Worm (Caenorhabditis elegans) whole organism, young adult: ENCODE results near the gene C04F5.8.
A peak's percentile ranks its signal among the peaks of the same experiment; 100 is the strongest.

Experiments used
- B0019.2 ChIP-seq: fragments of 200-800 bp; sonication (Bioruptor generic); conservative IDR thresholded peaks from 2 replicates; pipeline ENCODE4 v1.3.6; 2022; ENCODE audit warnings: missing genetic modification reagents, missing genetic modification characterization, missing compliant biosample characterization
- B0035.1 ChIP-seq: sonication (generic microtip); optimal IDR thresholded peaks from 2 replicates; lab custom pipeline; 2016; ENCODE audit warnings: missing genetic modification characterization, mild to moderate bottlenecking, missing compliant biosample characterization, missing genotype, missing genetic modification reagents
- F22D6.2 ChIP-seq: sonication (generic microtip); optimal IDR thresholded peaks from 2 replicates; lab custom pipeline; 2016; ENCODE audit warnings: mild to moderate bottlenecking, missing genetic modification characterization, missing compliant biosample characterization
- F57C9.4 ChIP-seq: sonication (generic microtip); optimal IDR thresholded peaks from 2 replicates; lab custom pipeline; 2017; ENCODE audit warnings: mild to moderate bottlenecking, missing genetic modification characterization, missing compliant biosample characterization
- K11D2.4 ChIP-seq: fragments of 200-800 bp; sonication (Bioruptor generic); IDR thresholded peaks from 2 replicates; pipeline ENCODE4 v1.3.6; 2022; ENCODE audit warnings: missing genetic modification reagents, missing genetic modification characterization, missing compliant biosample characterization
- Y56A3A.18 ChIP-seq: fragments of 200-800 bp; sonication (Bioruptor generic); IDR thresholded peaks from 2 replicates; pipeline ENCODE4 v1.3.6; 2022; ENCODE audit warnings: missing genetic modification reagents, missing genetic modification characterization, missing compliant biosample characterization
- ZK185.1 ChIP-seq: sonication (generic microtip); optimal IDR thresholded peaks from 2 replicates; lab custom pipeline; 2016; ENCODE audit warnings: mild to moderate bottlenecking, missing genetic modification characterization, missing compliant biosample characterization; ENCODE audit not compliant: poor library complexity, severe bottlenecking
- akir-1 ChIP-seq: fragments of 200-800 bp; sonication (Bioruptor generic); optimal IDR thresholded peaks from 2 replicates; lab custom pipeline; 2018; ENCODE audit warnings: mild to moderate bottlenecking, missing genetic modification characterization, moderate library complexity, missing compliant biosample characterization
- aptf-2 ChIP-seq: fragments of 200-800 bp; sonication (Bioruptor generic); conservative IDR thresholded peaks from 2 replicates; pipeline ENCODE4 v1.3.6; 2022; ENCODE audit warnings: missing genetic modification reagents, missing genetic modification characterization, missing compliant biosample characterization
- aptf-3 ChIP-seq: fragments of 200-800 bp; sonication (Bioruptor generic); IDR thresholded peaks from 2 replicates; pipeline ENCODE4 v1.3.6; 2022; ENCODE audit warnings: missing genetic modification characterization, missing compliant biosample characterization
- atf-7 ChIP-seq: sonication (generic microtip); optimal IDR thresholded peaks from 2 replicates; lab custom pipeline; 2017; ENCODE audit warnings: mild to moderate bottlenecking, missing genetic modification characterization, missing compliant biosample characterization
- attf-5 ChIP-seq: fragments of 200-800 bp; sonication (Bioruptor generic); optimal IDR thresholded peaks from 2 replicates; lab custom pipeline; 2018; ENCODE audit warnings: mild to moderate bottlenecking, missing genetic modification characterization, missing compliant biosample characterization
- cebp-1 ChIP-seq, 2 experiments: fragments of 200-800 bp in 1 of 2; sonication (Bioruptor generic) in 1 of 2; sonication (generic microtip) in 1 of 2; IDR thresholded peaks in 1 of 2; optimal IDR thresholded peaks in 1 of 2; 2 replicates each; pipeline versions ENCODE4 v1.3.6 to Lab custom; 2017 to 2022; ENCODE audit warnings: missing compliant biosample characterization in 2 of 2, missing genetic modification characterization in 2 of 2, mild to moderate bottlenecking in 1 of 2, missing genetic modification reagents in 1 of 2, moderate library complexity in 1 of 2
- cebp-2 ChIP-seq: fragments of 200-800 bp; sonication (Bioruptor generic); IDR thresholded peaks from 2 replicates; pipeline ENCODE4 v1.3.6; 2022; ENCODE audit warnings: missing genetic modification characterization, missing compliant biosample characterization
- ceh-40 ChIP-seq: fragments of 200-800 bp; sonication (Bioruptor generic); IDR thresholded peaks from 2 replicates; pipeline ENCODE4 v1.3.6; 2022; ENCODE audit warnings: missing genetic modification characterization, missing compliant biosample characterization
- ceh-91 ChIP-seq: fragments of 200-800 bp; sonication (Bioruptor generic); IDR thresholded peaks from 2 replicates; pipeline ENCODE4 v1.3.6; 2022; ENCODE audit warnings: missing genetic modification reagents, missing genetic modification characterization, missing compliant biosample characterization
- die-1 ChIP-seq: sonication (generic microtip); optimal IDR thresholded peaks from 2 replicates; lab custom pipeline; 2016; ENCODE audit warnings: missing genotype, mild to moderate bottlenecking, missing genetic modification characterization, missing compliant biosample characterization
- egrh-3 ChIP-seq: fragments of 200-800 bp; sonication (Bioruptor generic); IDR thresholded peaks from 2 replicates; pipeline ENCODE4 v1.3.6; 2022; ENCODE audit warnings: missing genetic modification reagents, missing genetic modification characterization, missing compliant biosample characterization
- ekl-4 ChIP-seq: fragments of 200-800 bp; sonication (Bioruptor generic); IDR thresholded peaks from 2 replicates; pipeline ENCODE4 v1.3.6; 2022; ENCODE audit warnings: missing genetic modification reagents, missing genetic modification characterization, missing compliant biosample characterization
- gei-17 ChIP-seq: fragments of 200-800 bp; sonication (Bioruptor generic); optimal IDR thresholded peaks from 2 replicates; lab custom pipeline; 2018; ENCODE audit warnings: mild to moderate bottlenecking, missing genetic modification characterization, missing compliant biosample characterization
- hrde-1 ChIP-seq: sonication (generic microtip); optimal IDR thresholded peaks from 2 replicates; lab custom pipeline; 2016; ENCODE audit warnings: missing genetic modification characterization, mild to moderate bottlenecking, missing compliant biosample characterization, moderate library complexity, missing genotype, missing genetic modification reagents, borderline replicate concordance
- let-526 ChIP-seq: fragments of 200-800 bp; sonication (Bioruptor generic); IDR thresholded peaks from 2 replicates; pipeline ENCODE4 v1.3.6; 2022; ENCODE audit warnings: missing genetic modification reagents, missing genetic modification characterization, missing compliant biosample characterization
- lin-35 ChIP-seq, 3 experiments: fragments of 150-350 bp in 2 of 3; sonication (generic microtip) in 1 of 3; optimal IDR thresholded peaks; 2 replicates each; lab custom pipeline; 2014 to 2018; ENCODE audit warnings: missing biosample characterization in 3 of 3, missing genetic modification characterization in 3 of 3, missing genetic modification reagents in 3 of 3
- lin-54 ChIP-seq: fragments of 200-800 bp; sonication (Bioruptor generic); optimal IDR thresholded peaks from 2 replicates; lab custom pipeline; 2018; ENCODE audit warnings: mild to moderate bottlenecking, missing genetic modification characterization, missing compliant biosample characterization
- lir-1 ChIP-seq: fragments of 200-800 bp; sonication (Bioruptor generic); conservative IDR thresholded peaks from 2 replicates; pipeline ENCODE4 v1.3.6; 2022; ENCODE audit warnings: missing genetic modification reagents, missing genetic modification characterization, missing compliant biosample characterization
- madf-8 ChIP-seq: fragments of 200-800 bp; sonication (Bioruptor generic); conservative IDR thresholded peaks from 2 replicates; pipeline ENCODE4 v1.3.6; 2022; ENCODE audit warnings: missing genetic modification reagents, missing genetic modification characterization, missing compliant biosample characterization
- mcd-1 ChIP-seq: fragments of 200-800 bp; sonication (Bioruptor generic); IDR thresholded peaks from 2 replicates; pipeline ENCODE4 v1.3.6; 2022; ENCODE audit warnings: missing genetic modification reagents, missing genetic modification characterization, missing compliant biosample characterization
- nhr-80 ChIP-seq: sonication (generic microtip); optimal IDR thresholded peaks from 2 replicates; lab custom pipeline; 2016; ENCODE audit warnings: missing genetic modification characterization, missing compliant biosample characterization
- pbrm-1 ChIP-seq: fragments of 200-800 bp; sonication (Bioruptor generic); IDR thresholded peaks from 2 replicates; pipeline ENCODE4 v1.3.6; 2022; ENCODE audit warnings: missing genetic modification reagents, missing genetic modification characterization, missing compliant biosample characterization
- rcor-1 ChIP-seq: fragments of 200-800 bp; sonication (Bioruptor generic); IDR thresholded peaks from 2 replicates; pipeline ENCODE4 v1.3.6; 2022; ENCODE audit warnings: missing genetic modification reagents, missing genetic modification characterization, missing compliant biosample characterization
- rec-8 ChIP-seq, 2 experiments: sonication (generic microtip); optimal IDR thresholded peaks; 2 replicates each; lab custom pipeline; 2016; ENCODE audit warnings: mild to moderate bottlenecking in 2 of 2, missing genetic modification characterization in 2 of 2, missing genetic modification reagents in 2 of 2, missing genotype in 2 of 2, missing biosample characterization in 1 of 2, missing compliant biosample characterization in 1 of 2, moderate library complexity in 1 of 2
- rpc-1 ChIP-seq, 2 experiments: fragments of 150-350 bp in 1 of 2; sonication (generic microtip) in 1 of 2; optimal IDR thresholded peaks; 2 replicates each; lab custom pipeline; 2014 to 2018; ENCODE audit warnings: missing biosample characterization in 1 of 2, missing genetic modification characterization in 1 of 2, missing genetic modification reagents in 1 of 2, missing genotype in 1 of 2
- sdz-38 ChIP-seq: sonication (generic microtip); optimal IDR thresholded peaks from 2 replicates; lab custom pipeline; 2016; ENCODE audit warnings: missing genotype, missing genetic modification characterization, missing compliant biosample characterization
- tbx-9 ChIP-seq: sonication (generic microtip); optimal IDR thresholded peaks from 2 replicates; lab custom pipeline; 2016; ENCODE audit warnings: borderline replicate concordance, missing genetic modification characterization, inconsistent platforms, missing compliant biosample characterization
- unc-62 ChIP-seq: fragments of 150-350 bp; optimal IDR thresholded peaks from 2 replicates; lab custom pipeline; 2014; ENCODE audit warnings: missing biosample characterization, missing genetic modification reagents, missing genetic modification characterization
- ztf-18 ChIP-seq: sonication (generic microtip); optimal IDR thresholded peaks from 2 replicates; lab custom pipeline; 2016; ENCODE audit warnings: missing genotype, mild to moderate bottlenecking, missing genetic modification characterization, missing compliant biosample characterization

C04F5.8 gene

DNA sequence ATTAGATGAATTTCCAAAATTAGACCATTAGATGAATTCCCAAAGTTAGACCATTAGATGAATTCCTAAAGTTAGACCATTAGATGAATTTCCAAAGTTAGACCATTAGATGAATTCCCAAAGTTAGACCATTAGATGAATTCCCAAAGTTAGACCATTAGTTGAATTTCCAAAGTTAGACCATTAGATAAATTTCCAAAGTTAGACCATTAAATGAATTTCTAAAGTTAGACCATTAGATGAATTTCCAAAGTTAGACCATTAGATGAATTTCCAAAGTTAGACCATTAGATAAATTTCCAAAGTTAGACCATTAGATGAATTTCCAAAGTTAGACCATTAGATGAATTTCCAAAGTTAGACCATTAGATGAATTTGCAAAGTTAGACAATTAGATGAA lies 38.2 kb downstream of the C04F5.8 start:
- peak; percentile 83 for TF ChIP-seq egrh-3 (GFP tag; lab: Robert Waterston, UW)

DNA sequence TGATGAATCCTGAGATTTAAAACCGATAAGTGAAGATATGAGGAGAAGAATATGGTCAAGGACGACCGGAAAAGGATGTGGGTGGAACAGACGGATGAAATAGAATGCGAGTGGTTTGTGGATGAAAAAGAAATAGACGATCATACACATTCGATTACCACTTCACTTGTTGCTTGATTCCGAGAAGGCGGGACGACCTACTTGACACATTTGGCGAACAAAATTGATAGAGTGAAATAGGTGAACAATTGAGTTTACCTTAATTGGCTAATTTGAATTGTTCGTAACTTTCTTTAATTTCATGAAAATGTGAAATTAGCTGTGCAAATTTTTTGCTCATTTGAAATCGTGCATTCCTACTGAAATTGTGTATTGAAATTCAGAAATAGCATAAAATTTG lies 41.5 kb downstream of the C04F5.8 start, which contains the start of gene Y58A7A.2:
Gene Y58A7A.2, minus strand, starts transcription at position 101 of the 400 bp plus-strand sequence.
- TF ChIP-seq ceh-91 (GFP tag; lab: Robert Waterston, UW) (no peak), aptf-3 (GFP tag; lab: Robert Waterston, UW) (no peak), rec-8 (tag; optimal IDR thresholded peaks at IDR 0.05; lab: Kevin White, UChicago) (no peak), attf-5 (GFP tag; lab: Kevin White, UChicago) (no peak), ekl-4 (GFP tag; lab: Robert Waterston, UW) (no peak), atf-7 (no peak), aptf-2 (GFP tag; lab: Robert Waterston, UW) (no peak)

DNA sequence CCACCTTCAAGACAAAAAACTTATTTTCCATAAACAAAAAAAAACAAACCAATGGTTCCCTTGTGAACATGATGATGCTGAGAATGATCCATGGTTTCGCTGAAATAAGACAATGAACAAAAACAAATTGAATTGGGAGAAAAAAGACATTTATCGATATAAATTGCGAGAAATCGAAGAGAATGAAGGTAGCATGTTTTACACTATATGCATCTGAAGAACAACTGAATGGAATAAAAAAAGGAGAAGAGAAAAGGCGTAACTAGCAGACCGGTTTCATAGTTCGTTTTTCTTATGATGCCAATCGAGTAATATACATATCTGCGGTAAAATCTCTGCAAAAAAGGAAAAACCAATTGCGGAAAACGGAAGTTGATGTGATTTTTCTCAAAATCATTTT lies 44.1 kb downstream of the C04F5.8 start, which contains the start of gene Y58A7A.1:
Gene Y58A7A.1, minus strand, starts transcription at position 101 of the 400 bp plus-strand sequence.
- TF ChIP-seq lin-35 (GFP tag; optimal IDR thresholded peaks at IDR 0.05; lab: Kevin White, UChicago) (no peak), lir-1 (no peak), gei-17 (GFP tag; lab: Kevin White, UChicago) (no peak), ceh-40 (GFP tag; lab: Robert Waterston, UW) (no peak), rcor-1 (GFP tag; lab: Robert Waterston, UW) (no peak), let-526 (no peak), akir-1 (GFP tag; lab: Kevin White, UChicago) (no peak), F57C9.4 (tag; lab: Kevin White, UChicago) (no peak), cebp-2 (GFP tag; lab: Robert Waterston, UW) (no peak), ZK185.1 (tag; lab: Kevin White, UChicago) (no peak), nhr-80 (no peak), die-1 (tag; lab: Kevin White, UChicago) (no peak), rpc-1 (optimal IDR thresholded peaks at IDR 0.05; lab: Kevin White, UChicago) (no peak), rpc-1 (tag; optimal IDR thresholded peaks at IDR 0.05; lab: Kevin White, UChicago) (no peak), lin-54 (GFP tag; lab: Kevin White, UChicago) (no peak)

DNA sequence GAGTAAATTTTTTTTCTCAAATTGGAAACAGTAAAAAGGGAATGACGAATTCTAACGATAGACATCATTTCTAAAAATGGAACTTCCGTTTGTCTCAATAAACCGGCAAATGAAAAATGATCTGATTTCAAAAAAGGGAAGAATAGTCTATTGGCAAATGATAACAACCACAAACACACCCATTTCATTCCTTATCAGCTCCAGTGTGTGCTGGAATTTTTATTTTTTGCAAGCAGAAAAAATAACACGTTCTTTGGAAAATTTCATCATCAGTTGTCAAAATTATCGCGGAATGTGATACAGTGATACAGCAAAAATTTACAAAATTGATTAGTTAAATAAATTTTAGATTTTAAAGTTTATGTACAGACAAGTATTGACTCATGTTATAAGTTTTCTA lies 46.2 kb downstream of the C04F5.8 start:
- TF ChIP-seq sdz-38 (tag; lab: Kevin White, UChicago) (no peak), K11D2.4 (GFP tag; lab: Robert Waterston, UW) (no peak), pbrm-1 (GFP tag; lab: Robert Waterston, UW) (no peak), B0035.1 (tag; lab: Kevin White, UChicago) (no peak), attf-5 (GFP tag; lab: Kevin White, UChicago) (no peak), nhr-80 (peak; percentile 87), cebp-1 (GFP tag; IDR thresholded peaks at IDR 0.05; lab: Robert Waterston, UW) (peak; percentile 48; the same call in 1 of the 2 replicates), cebp-1 (tag; optimal IDR thresholded peaks at IDR 0.05; lab: Kevin White, UChicago) (peak; percentile 74), mcd-1 (no peak), madf-8 (GFP tag; lab: Robert Waterston, UW) (no peak), F22D6.2 (tag; lab: Kevin White, UChicago) (no peak), tbx-9 (no peak), ztf-18 (tag; lab: Kevin White, UChicago) (no peak), hrde-1 (tag; lab: Kevin White, UChicago) (no peak), Y56A3A.18 (GFP tag; lab: Robert Waterston, UW) (no peak), unc-62 (GFP tag; lab: Kevin White, UChicago) (peak; percentile 67), B0019.2 (no peak)
